Worm (Caenorhabditis elegans): ENCODE data around the gene C25H3.15.

C25H3.15 gene

DNA sequence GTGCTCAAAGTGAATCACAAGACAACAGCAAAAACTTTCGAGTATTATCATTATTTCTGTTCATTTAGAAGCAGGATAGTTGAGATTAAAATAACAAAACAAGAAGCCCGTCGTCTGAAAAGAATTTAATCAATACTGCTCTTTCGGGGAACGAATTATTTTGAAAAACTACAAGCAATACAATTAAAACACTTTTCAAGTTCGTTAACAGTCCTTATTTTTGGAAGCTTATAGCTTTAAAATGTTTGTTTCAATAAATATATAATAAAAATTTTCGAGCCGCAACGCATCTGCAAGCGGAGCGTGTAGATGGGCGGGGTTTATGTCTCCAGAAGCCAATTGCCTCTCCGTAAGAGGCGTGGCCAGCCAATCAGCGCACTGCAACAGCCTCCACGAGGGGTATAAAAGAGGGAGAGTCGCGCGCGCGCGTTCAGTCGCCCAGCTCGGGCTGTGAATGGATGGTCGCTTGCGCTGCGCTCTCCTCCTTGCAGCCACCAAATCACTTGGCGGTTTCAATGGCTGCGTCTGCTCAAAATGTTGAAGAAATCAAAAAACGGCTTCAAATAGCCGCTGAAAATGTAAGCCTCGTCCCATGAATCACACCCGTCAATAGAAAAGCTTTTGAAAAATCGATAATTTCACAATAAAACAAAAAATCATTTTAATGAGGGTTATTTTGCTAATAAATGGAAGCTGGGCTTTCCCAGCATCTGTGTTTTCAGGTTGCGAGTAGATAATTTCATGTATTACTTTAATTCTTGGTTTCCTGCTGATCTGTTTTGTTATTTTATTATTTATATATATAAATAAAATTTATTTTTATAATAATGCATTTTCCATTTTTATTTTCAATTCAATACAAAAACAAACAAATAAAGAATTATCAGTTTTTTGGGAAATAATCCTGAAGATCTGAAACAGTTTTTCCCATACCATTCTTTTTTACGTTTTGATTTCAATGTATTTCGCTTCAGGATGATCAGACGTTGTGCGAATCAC, 4.1 kb upstream of the C25H3.15 start, which contains the start of the genes ift-43 and mdt-26 (continued):
- TF ChIP-seq mec-3 (tag; optimal IDR thresholded peaks at IDR 0.05; ENCODE audit: borderline replicate concordance) (no peak), ceh-6 (GFP tag; optimal IDR thresholded peaks at IDR 0.05) (peak; percentile 33), eyg-1 (tag; optimal IDR thresholded peaks at IDR 0.05) (no peak), ztf-16 (tag; optimal IDR thresholded peaks at IDR 0.05) (no peak), pha-4 (tag; optimal IDR thresholded peaks at IDR 0.05) (no peak), fkh-10 (GFP tag; optimal IDR thresholded peaks at IDR 0.05) (no peak), nfya-1 (tag; optimal IDR thresholded peaks at IDR 0.05) (peak; percentile 100), ttx-3 (tag; optimal IDR thresholded peaks at IDR 0.05) (peak; percentile 16), elt-2 (tag; optimal IDR thresholded peaks at IDR 0.05) (peak; percentile 67), hlh-15 (tag; optimal IDR thresholded peaks at IDR 0.05) (no peak), sox-2 (GFP tag; IDR thresholded peaks at IDR 0.05) (peak; percentile 17; the same call in 1 of the 2 replicates), K02D7.2 (tag; optimal IDR thresholded peaks at IDR 0.05) (no peak), tbx-7 (tag; optimal IDR thresholded peaks at IDR 0.05) (peak; percentile 14), rnt-1 (tag; optimal IDR thresholded peaks at IDR 0.05) (peak; percentile 57), C38D4.7 (GFP tag; optimal IDR thresholded peaks at IDR 0.05) (no peak), ceh-19 (GFP tag; optimal IDR thresholded peaks at IDR 0.05) (peak; percentile 4), nhr-232 (tag; optimal IDR thresholded peaks at IDR 0.05) (peak; percentile 17), tbx-2 (tag; optimal IDR thresholded peaks at IDR 0.05) (peak; percentile 73), syd-9 (tag; optimal IDR thresholded peaks at IDR 0.05) (peak; percentile 18), ama-1 (optimal IDR thresholded peaks at IDR 0.05) (peak; percentile 98), npax-4 (tag; optimal IDR thresholded peaks at IDR 0.05) (no peak), ceh-2 (tag; optimal IDR thresholded peaks at IDR 0.05) (no peak)

DNA sequence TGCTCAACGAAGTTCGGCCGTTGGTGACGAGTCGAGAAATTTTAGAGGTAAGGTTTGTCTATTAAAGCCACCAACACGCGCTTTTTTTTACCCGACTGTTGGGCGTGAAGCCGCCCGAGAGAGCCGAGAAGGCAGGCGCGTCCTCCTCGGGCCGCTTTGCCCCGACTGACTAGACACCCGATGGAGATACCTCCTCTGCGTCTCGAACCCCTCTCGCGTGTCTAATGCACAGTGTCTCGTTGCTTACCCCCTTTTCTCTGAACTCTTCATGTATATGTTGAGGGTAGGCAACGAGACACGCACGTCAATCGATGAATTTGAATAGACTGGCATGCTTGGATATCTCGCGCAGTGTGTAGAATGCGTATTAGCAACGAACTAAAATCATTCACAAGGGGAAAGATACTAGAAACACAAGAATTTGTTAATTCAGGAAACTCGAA, 3.4 kb upstream of the C25H3.15 start:
- TF ChIP-seq hlh-8 (tag; optimal IDR thresholded peaks at IDR 0.05) = peak; percentile 64
- TF ChIP-seq ceh-34 (tag; optimal IDR thresholded peaks at IDR 0.05) = peak; percentile 90
- peak; percentile 44 for TF ChIP-seq syd-9 (tag; optimal IDR thresholded peaks at IDR 0.05)
- peak; percentile 52; the same call in 1 of the 2 replicates for TF ChIP-seq sox-2 (GFP tag; IDR thresholded peaks at IDR 0.05)
- no peak for TF ChIP-seq npax-4 (tag; optimal IDR thresholded peaks at IDR 0.05)
- TF ChIP-seq madf-2 (tag; optimal IDR thresholded peaks at IDR 0.05) = peak; percentile 75
- TF ChIP-seq unc-3 (GFP tag; conservative IDR thresholded peaks at IDR 0.05) = peak; percentile 93
- TF ChIP-seq unc-3 (tag; optimal IDR thresholded peaks at IDR 0.05) = no peak
- peak; percentile 78 for TF ChIP-seq lim-6 (tag; optimal IDR thresholded peaks at IDR 0.05)
- no peak for TF ChIP-seq pha-4 (tag; optimal IDR thresholded peaks at IDR 0.05)
- no peak for TF ChIP-seq elt-4 (tag; optimal IDR thresholded peaks at IDR 0.05)
- peak; percentile 72 for TF ChIP-seq ceh-14 (tag; optimal IDR thresholded peaks at IDR 0.05)
- peak; percentile 75 for TF ChIP-seq K02D7.2 (tag; optimal IDR thresholded peaks at IDR 0.05)
- TF ChIP-seq unc-42 (tag; optimal IDR thresholded peaks at IDR 0.05) = peak; percentile 36
- TF ChIP-seq dmd-4 (tag; optimal IDR thresholded peaks at IDR 0.05; ENCODE audit: borderline replicate concordance) = peak; percentile 61
- TF ChIP-seq ceh-9 (tag; optimal IDR thresholded peaks at IDR 0.05) = no peak
- no peak for TF ChIP-seq ttx-3 (tag; optimal IDR thresholded peaks at IDR 0.05)
- peak; percentile 76 for TF ChIP-seq C08G9.2 (tag; optimal IDR thresholded peaks at IDR 0.05)
- peak; percentile 97 for TF ChIP-seq nfya-1 (tag; optimal IDR thresholded peaks at IDR 0.05)
- no peak for TF ChIP-seq hlh-15 (tag; optimal IDR thresholded peaks at IDR 0.05)
- no peak for TF ChIP-seq ztf-16 (tag; optimal IDR thresholded peaks at IDR 0.05)
- peak; percentile 5 for TF ChIP-seq pax-1 (tag; optimal IDR thresholded peaks at IDR 0.05)
- TF ChIP-seq nhr-232 (tag; optimal IDR thresholded peaks at IDR 0.05) = peak; percentile 42
- TF ChIP-seq ceh-6 (GFP tag; optimal IDR thresholded peaks at IDR 0.05) = peak; percentile 56
- TF ChIP-seq ahr-1 (tag; optimal IDR thresholded peaks at IDR 0.05) = peak; percentile 55
- TF ChIP-seq odd-2 (tag; optimal IDR thresholded peaks at IDR 0.05) = no peak
- peak; percentile 72 for TF ChIP-seq unc-86 (tag; optimal IDR thresholded peaks at IDR 0.05)
- TF ChIP-seq ceh-2 (tag; optimal IDR thresholded peaks at IDR 0.05) = peak; percentile 54
- no peak for TF ChIP-seq zip-5 (tag; optimal IDR thresholded peaks at IDR 0.05)
- peak; percentile 48 for TF ChIP-seq mec-3 (tag; optimal IDR thresholded peaks at IDR 0.05; ENCODE audit: borderline replicate concordance)
- TF ChIP-seq ceh-31 (tag; optimal IDR thresholded peaks at IDR 0.05) = peak; percentile 89
- TF ChIP-seq tbx-2 (tag; optimal IDR thresholded peaks at IDR 0.05) = peak; percentile 85
- TF ChIP-seq che-1 (tag; optimal IDR thresholded peaks at IDR 0.05) = peak; percentile 63
- peak; percentile 68 for TF ChIP-seq ceh-22 (tag; optimal IDR thresholded peaks at IDR 0.05)
- peak; percentile 63 for TF ChIP-seq ceh-24 (tag; optimal IDR thresholded peaks at IDR 0.05)
- TF ChIP-seq ceh-30 (tag; optimal IDR thresholded peaks at IDR 0.05) = peak; percentile 44
- no peak for TF ChIP-seq pag-3 (tag; optimal IDR thresholded peaks at IDR 0.05; ENCODE audit: borderline replicate concordance)
- TF ChIP-seq pat-9 (tag; optimal IDR thresholded peaks at IDR 0.05) = peak; percentile 85
